Worm (Caenorhabditis elegans): ENCODE measurements around the gene fipr-5.

DNA sequence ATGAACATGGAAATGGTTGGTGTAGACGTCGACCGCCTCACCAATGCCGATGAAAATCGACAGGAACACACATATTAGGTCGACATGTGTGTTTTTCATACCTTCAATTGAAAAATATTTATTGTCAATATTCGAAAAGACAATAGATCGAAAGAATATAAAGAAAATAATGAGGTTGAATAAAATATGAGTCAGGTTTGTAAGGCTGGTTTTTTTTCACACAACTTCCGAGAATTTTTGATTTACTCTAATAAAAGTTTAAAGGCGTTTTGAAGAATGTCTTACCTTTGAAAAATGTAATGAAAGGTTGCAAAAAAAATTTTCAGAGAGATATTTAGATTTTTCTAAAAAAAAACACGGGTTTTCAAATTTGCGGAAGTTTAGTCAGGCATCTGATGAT, 47.6 kb downstream of the fipr-5 start, which contains the start of gene egl-3:
- TF ChIP-seq med-1 (GFP tag; optimal IDR thresholded peaks at IDR 0.05; ENCODE audit: insufficient read depth) (no peak), tab-1 (GFP tag; IDR thresholded peaks at IDR 0.05) (no peak), T22C8.4 (GFP tag; IDR thresholded peaks at IDR 0.05) (no peak), ztf-23 (GFP tag; IDR thresholded peaks at IDR 0.05) (no peak), klf-2 (GFP tag; conservative IDR thresholded peaks at IDR 0.05) (no peak), flt-1 (GFP tag; IDR thresholded peaks at IDR 0.05) (no peak), cog-1 (tag; optimal IDR thresholded peaks at IDR 0.05) (no peak), ztf-29 (GFP tag; IDR thresholded peaks at IDR 0.05) (no peak)
